Worm (Caenorhabditis elegans): Measurements from ENCODE around the gene F10A3.4.

ce11 chrV:16160087-16160486 is 11.2 kb downstream of the F10A3.4 start:
- no peak for TF ChIP-seq ztf-11 (tag; optimal IDR thresholded peaks at IDR 0.05)
- no peak for TF ChIP-seq nhr-76 (tag; optimal IDR thresholded peaks at IDR 0.05)
- no peak for TF ChIP-seq ceh-82 (tag; optimal IDR thresholded peaks at IDR 0.05)
- TF ChIP-seq ztf-4 (tag; optimal IDR thresholded peaks at IDR 0.05): no peak
